Comparison of ENCODE assay signal across 8 worm cellular contexts in the genomic region with DNA sequence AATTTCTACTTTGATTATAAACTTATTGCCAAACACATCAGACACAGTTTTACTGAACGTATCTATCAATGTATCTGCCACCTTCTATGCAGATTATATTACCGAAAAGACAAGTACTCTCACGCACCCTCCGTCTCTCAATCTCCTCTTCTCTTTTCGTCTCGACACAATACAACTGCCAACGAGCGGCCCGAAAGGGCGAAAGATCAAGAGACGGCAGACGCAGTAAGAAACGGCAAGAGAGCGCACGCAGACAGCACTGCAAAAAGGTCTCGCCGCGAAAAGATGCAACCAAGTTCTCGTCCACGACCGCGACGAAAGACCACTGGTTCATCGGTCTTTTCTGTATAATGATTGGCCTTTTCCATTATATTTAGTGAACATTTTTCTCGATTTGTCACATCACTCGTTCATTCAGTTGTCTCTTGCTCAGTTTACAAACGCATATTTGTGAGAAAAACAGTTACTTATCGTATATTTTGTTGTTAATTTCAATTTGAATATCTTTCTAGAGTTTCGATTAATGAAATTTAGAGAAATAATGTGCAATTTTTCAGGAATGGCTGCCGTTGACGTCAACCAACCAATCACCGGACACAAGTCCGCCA.
A peak's percentile ranks its signal among the peaks of the same experiment; 100 is the strongest.
TF ChIP-seq lines count a peak whose summit lies in the region.

A gene (plus strand): TSS at position 558 of the 608 bp plus-strand sequence.

TF ChIP-seq in whole organism, L1 larva, 84 proteins besides CTCF, POLR2A, EP300 and RAD21 (continues in another document):
- peak; percentile 65 for TF ChIP-seq irx-1 (tag; optimal IDR thresholded peaks at IDR 0.05; lab: Kevin White, UChicago)
- TF ChIP-seq tbx-2 (tag; optimal IDR thresholded peaks at IDR 0.05; lab: Kevin White, UChicago), result peak; percentile 95
- TF ChIP-seq lin-39 (tag; optimal IDR thresholded peaks at IDR 0.05; lab: Kevin White, UChicago), result peak; percentile 65
- peak; percentile 58 for TF ChIP-seq sox-4 (tag; optimal IDR thresholded peaks at IDR 0.05; lab: Kevin White, UChicago)
- peak; percentile 82 for TF ChIP-seq C16A3.4 (tag; optimal IDR thresholded peaks at IDR 0.05; lab: Kevin White, UChicago)
- TF ChIP-seq elt-2 (tag; optimal IDR thresholded peaks at IDR 0.05; lab: Kevin White, UChicago), result peak; percentile 77
- TF ChIP-seq swsn-7 (tag; optimal IDR thresholded peaks at IDR 0.05; lab: Kevin White, UChicago), result peak; percentile 94
- peak; percentile 98 for TF ChIP-seq lin-14 (GFP tag; optimal IDR thresholded peaks at IDR 0.05; lab: Kevin White, UChicago)
- TF ChIP-seq nhr-71 (tag; optimal IDR thresholded peaks at IDR 0.05; lab: Kevin White, UChicago), result peak; percentile 96
- TF ChIP-seq ces-1 (GFP tag; optimal IDR thresholded peaks at IDR 0.05; lab: Kevin White, UChicago), result no peak

TF ChIP-seq in whole organism, L2 larva, 48 proteins besides CTCF, POLR2A, EP300 and RAD21 (continues in another document):
- peak; percentile 89 for TF ChIP-seq egl-27 (tag; optimal IDR thresholded peaks at IDR 0.05; lab: Kevin White, UChicago)
- no peak for TF ChIP-seq ztf-11 (tag; optimal IDR thresholded peaks at IDR 0.05; lab: Kevin White, UChicago)
- peak; percentile 91 for TF ChIP-seq nhr-129 (tag; optimal IDR thresholded peaks at IDR 0.05; lab: Kevin White, UChicago)
- TF ChIP-seq skn-1 (tag; optimal IDR thresholded peaks at IDR 0.05; lab: Kevin White, UChicago), result no peak
- TF ChIP-seq mab-5 (tag; optimal IDR thresholded peaks at IDR 0.05; lab: Kevin White, UChicago), result peak; percentile 78
- no peak for TF ChIP-seq ztf-1 (GFP tag; conservative IDR thresholded peaks at IDR 0.05; lab: Robert Waterston, UW)
- TF ChIP-seq nhr-6 (tag; optimal IDR thresholded peaks at IDR 0.05; lab: Kevin White, UChicago), result peak; percentile 71
- TF ChIP-seq nhr-237 (tag; optimal IDR thresholded peaks at IDR 0.05; lab: Kevin White, UChicago), result no peak
- no peak for TF ChIP-seq mbf-1 (tag; optimal IDR thresholded peaks at IDR 0.05; lab: Kevin White, UChicago)
- no peak for TF ChIP-seq peb-1 (tag; optimal IDR thresholded peaks at IDR 0.05; lab: Kevin White, UChicago)
- TF ChIP-seq unc-62 (GFP tag; optimal IDR thresholded peaks at IDR 0.05; lab: Kevin White, UChicago), result no peak

TF ChIP-seq in whole organism, L3 larva, 47 proteins besides CTCF, POLR2A, EP300 and RAD21 (continues in another document):
- TF ChIP-seq mdl-1 (tag; optimal IDR thresholded peaks at IDR 0.05; lab: Kevin White, UChicago) (peak; percentile 19), elt-3 (tag; optimal IDR thresholded peaks at IDR 0.05; lab: Kevin White, UChicago) (peak in 1 of 3 experiments; percentile 74), nhr-23 (tag; optimal IDR thresholded peaks at IDR 0.05; lab: Kevin White, UChicago) (peak; percentile 98), ama-1 (optimal IDR thresholded peaks at IDR 0.05; lab: Kevin White, UChicago) (no peak), pqm-1 (tag; optimal IDR thresholded peaks at IDR 0.05; lab: Kevin White, UChicago) (peak; percentile 93), fkh-2 (tag; optimal IDR thresholded peaks at IDR 0.05; lab: Kevin White, UChicago) (no peak), nhr-76 (tag; optimal IDR thresholded peaks at IDR 0.05; lab: Kevin White, UChicago) (peak; percentile 10), ztf-11 (tag; optimal IDR thresholded peaks at IDR 0.05; lab: Kevin White, UChicago) (no peak), nhr-25 (tag; optimal IDR thresholded peaks at IDR 0.05; lab: Kevin White, UChicago) (peak; percentile 97), zag-1 (tag; optimal IDR thresholded peaks at IDR 0.05; lab: Kevin White, UChicago) (peak; percentile 48), ceh-82 (tag; optimal IDR thresholded peaks at IDR 0.05; lab: Kevin White, UChicago) (peak; percentile 55)

TF ChIP-seq in whole organism, L4 larva, 104 proteins besides CTCF, POLR2A, EP300 and RAD21 (continues in another document):
- TF ChIP-seq unc-39 (tag; optimal IDR thresholded peaks at IDR 0.05; lab: Kevin White, UChicago), result no peak
- peak; percentile 91 for TF ChIP-seq mes-2 (tag; optimal IDR thresholded peaks at IDR 0.05; lab: Kevin White, UChicago; ENCODE audit: poor library complexity, severe bottlenecking)
- TF ChIP-seq mep-1 (tag; optimal IDR thresholded peaks at IDR 0.05; lab: Kevin White, UChicago), result peak; percentile 96
- TF ChIP-seq ZK546.5 (tag; optimal IDR thresholded peaks at IDR 0.05; lab: Kevin White, UChicago), result peak in 1 of 2 experiments; percentile 8
- no peak for TF ChIP-seq ceh-28 (tag; optimal IDR thresholded peaks at IDR 0.05; lab: Kevin White, UChicago)
- TF ChIP-seq snpc-4 (tag; optimal IDR thresholded peaks at IDR 0.05; lab: Kevin White, UChicago), result no peak
- peak; percentile 45 for TF ChIP-seq ces-1 (GFP tag; optimal IDR thresholded peaks at IDR 0.05; lab: Kevin White, UChicago)
- TF ChIP-seq mxl-3 (GFP tag; optimal IDR thresholded peaks at IDR 0.05; lab: Kevin White, UChicago), result peak; percentile 86
- peak; percentile 80 for TF ChIP-seq nhr-48 (tag; optimal IDR thresholded peaks at IDR 0.05; lab: Kevin White, UChicago)

TF ChIP-seq in whole organism, late embryonic, 69 proteins besides CTCF, POLR2A, EP300 and RAD21 (continues in another document):
- no peak for TF ChIP-seq ceh-19 (GFP tag; optimal IDR thresholded peaks at IDR 0.05; lab: Kevin White, UChicago)
- no peak for TF ChIP-seq nhr-232 (tag; optimal IDR thresholded peaks at IDR 0.05; lab: Kevin White, UChicago)
- no peak for TF ChIP-seq lin-11 (tag; optimal IDR thresholded peaks at IDR 0.05; lab: Kevin White, UChicago)
- TF ChIP-seq nhr-11 (tag; optimal IDR thresholded peaks at IDR 0.05; lab: Kevin White, UChicago), result no peak
- no peak for TF ChIP-seq mec-3 (tag; optimal IDR thresholded peaks at IDR 0.05; lab: Kevin White, UChicago; ENCODE audit: borderline replicate concordance)
- TF ChIP-seq tbx-2 (tag; optimal IDR thresholded peaks at IDR 0.05; lab: Kevin White, UChicago), result peak; percentile 83
- peak; percentile 45 for TF ChIP-seq ama-1 (optimal IDR thresholded peaks at IDR 0.05; lab: Kevin White, UChicago)
- no peak for TF ChIP-seq hlh-15 (tag; optimal IDR thresholded peaks at IDR 0.05; lab: Kevin White, UChicago)
- TF ChIP-seq F13H6.1 (tag; optimal IDR thresholded peaks at IDR 0.05; lab: Kevin White, UChicago), result no peak
- no peak for TF ChIP-seq madf-2 (tag; optimal IDR thresholded peaks at IDR 0.05; lab: Kevin White, UChicago)
- no peak for TF ChIP-seq pha-4 (tag; optimal IDR thresholded peaks at IDR 0.05; lab: Kevin White, UChicago)
- TF ChIP-seq lim-6 (tag; optimal IDR thresholded peaks at IDR 0.05; lab: Kevin White, UChicago), result no peak

TF ChIP-seq in whole organism, midembryonic, 9 proteins besides CTCF, POLR2A, EP300 and RAD21:
- TF ChIP-seq cog-1 (tag; optimal IDR thresholded peaks at IDR 0.05; lab: Kevin White, UChicago) (peak; percentile 67), klf-2 (GFP tag; conservative IDR thresholded peaks at IDR 0.05; lab: Robert Waterston, UW) (no peak)
TF ChIP-seq in whole organism, midembryonic: peak in this region for 1.

TF ChIP-seq in whole organism, mixed stage, embryonic, 35 proteins besides CTCF, POLR2A, EP300 and RAD21 (continues in another document):
- peak; percentile 82 for TF ChIP-seq nhr-237 (tag; optimal IDR thresholded peaks at IDR 0.05; lab: Kevin White, UChicago)
- peak; percentile 74 for TF ChIP-seq hlh-1 (tag; optimal IDR thresholded peaks at IDR 0.05; lab: Kevin White, UChicago)
- peak; percentile 45 for TF ChIP-seq lsy-2 (tag; optimal IDR thresholded peaks at IDR 0.05; lab: Kevin White, UChicago)
- no peak for TF ChIP-seq zip-8 (tag; optimal IDR thresholded peaks at IDR 0.05; lab: Kevin White, UChicago)
- no peak for TF ChIP-seq blmp-1 (tag; optimal IDR thresholded peaks at IDR 0.05; lab: Kevin White, UChicago)
- peak; percentile 87 for TF ChIP-seq mep-1 (tag; optimal IDR thresholded peaks at IDR 0.05; lab: Kevin White, UChicago)
- TF ChIP-seq ham-2 (GFP tag; optimal IDR thresholded peaks at IDR 0.05; lab: Kevin White, UChicago), result no peak
- TF ChIP-seq sptf-1 (tag; optimal IDR thresholded peaks at IDR 0.05; lab: Kevin White, UChicago), result peak; percentile 31
- peak; percentile 84 for TF ChIP-seq unc-62 (GFP tag; optimal IDR thresholded peaks at IDR 0.05; lab: Kevin White, UChicago)
- no peak for TF ChIP-seq cnd-1 (tag; optimal IDR thresholded peaks at IDR 0.05; lab: Kevin White, UChicago)
- no peak for TF ChIP-seq M03D4.4 (tag; optimal IDR thresholded peaks at IDR 0.05; lab: Kevin White, UChicago)
- TF ChIP-seq ceh-83 (GFP tag; optimal IDR thresholded peaks at IDR 0.05; lab: Kevin White, UChicago), result no peak
- TF ChIP-seq unc-39 (tag; optimal IDR thresholded peaks at IDR 0.05; lab: Kevin White, UChicago), result no peak
- peak; percentile 19 for TF ChIP-seq elt-1 (tag; optimal IDR thresholded peaks at IDR 0.05; lab: Kevin White, UChicago; ENCODE audit: borderline replicate concordance, insufficient read depth)
- no peak for TF ChIP-seq ceh-43 (GFP tag; optimal IDR thresholded peaks at IDR 0.05; lab: Kevin White, UChicago)
- TF ChIP-seq lin-13 (tag; optimal IDR thresholded peaks at IDR 0.05; lab: Kevin White, UChicago), result no peak
- TF ChIP-seq tbx-8 (GFP tag; optimal IDR thresholded peaks at IDR 0.05; lab: Kevin White, UChicago), result no peak

TF ChIP-seq in whole organism, young adult, 124 proteins besides CTCF, POLR2A, EP300 and RAD21 (continues in another document):
- TF ChIP-seq snpc-4 (GFP tag; optimal IDR thresholded peaks at IDR 0.05; lab: Kevin White, UChicago) (no peak), snpc-4 (tag; optimal IDR thresholded peaks at IDR 0.05; lab: Kevin White, UChicago) (peak in 1 of 4 experiments; percentile 54), T26A5.8 (tag; optimal IDR thresholded peaks at IDR 0.05; lab: Kevin White, UChicago) (no peak), Y95B8A.8 (GFP tag; IDR thresholded peaks at IDR 0.05; lab: Robert Waterston, UW) (no peak), mcd-1 (GFP tag; IDR thresholded peaks at IDR 0.05; lab: Robert Waterston, UW) (peak; percentile 78), madf-8 (GFP tag; conservative IDR thresholded peaks at IDR 0.05; lab: Robert Waterston, UW) (no peak), nfyb-1 (GFP tag; IDR thresholded peaks at IDR 0.05; lab: Robert Waterston, UW) (peak; percentile 84), tlf-1 (GFP tag; optimal IDR thresholded peaks at IDR 0.05; lab: Kevin White, UChicago) (peak; percentile 35), let-607 (tag; optimal IDR thresholded peaks at IDR 0.05; lab: Kevin White, UChicago) (peak; percentile 82), hmg-20 (GFP tag; IDR thresholded peaks at IDR 0.05; lab: Robert Waterston, UW) (peak; percentile 57; the same call in 1 of the 2 replicates), F39B2.1 (GFP tag; IDR thresholded peaks at IDR 0.05; lab: Robert Waterston, UW) (no peak), pbrm-1 (GFP tag; IDR thresholded peaks at IDR 0.05; lab: Robert Waterston, UW) (peak; percentile 76), atf-7 (tag; optimal IDR thresholded peaks at IDR 0.05; lab: Kevin White, UChicago) (peak; percentile 63), sdz-38 (tag; optimal IDR thresholded peaks at IDR 0.05; lab: Kevin White, UChicago) (no peak), sea-2 (GFP tag; IDR thresholded peaks at IDR 0.05; lab: Robert Waterston, UW) (no peak), pha-4 (tag; optimal IDR thresholded peaks at IDR 0.05; lab: Kevin White, UChicago) (no peak), nfya-2 (GFP tag; IDR thresholded peaks at IDR 0.05; lab: Robert Waterston, UW) (no peak), Y56A3A.18 (GFP tag; IDR thresholded peaks at IDR 0.05; lab: Robert Waterston, UW) (no peak), F33H1.4 (GFP tag; IDR thresholded peaks at IDR 0.05; lab: Robert Waterston, UW) (peak; percentile 85), lag-1 (GFP tag; IDR thresholded peaks at IDR 0.05; lab: Robert Waterston, UW) (no peak)
